Worm (Caenorhabditis elegans) whole organism, late embryonic: ENCODE measurements around the gene arid-1.

Experiments used
- C08G9.2 ChIP-seq: sonication (generic microtip); optimal IDR thresholded peaks from 2 replicates; lab custom pipeline; 2016; ENCODE audit warnings: mild to moderate bottlenecking, missing genetic modification characterization, moderate library complexity, missing compliant biosample characterization
- C38D4.7 ChIP-seq: fragments of 200-800 bp; sonication (Bioruptor generic); optimal IDR thresholded peaks from 2 replicates; lab custom pipeline; 2018; ENCODE audit warnings: mild to moderate bottlenecking, missing genetic modification characterization, moderate library complexity, missing compliant biosample characterization
- T23F11.4 ChIP-seq: fragments of 200-800 bp; sonication (Bioruptor generic); optimal IDR thresholded peaks from 2 replicates; lab custom pipeline; 2018; ENCODE audit warnings: mild to moderate bottlenecking, missing genetic modification characterization, missing compliant biosample characterization
- Y22D7AL.16 ChIP-seq: sonication (generic microtip); optimal IDR thresholded peaks from 2 replicates; lab custom pipeline; 2016; ENCODE audit warnings: missing genetic modification characterization, missing compliant biosample characterization
- ahr-1 ChIP-seq: sonication (generic microtip); optimal IDR thresholded peaks from 2 replicates; lab custom pipeline; 2016; ENCODE audit warnings: missing genetic modification characterization, missing compliant biosample characterization
- ceh-18 ChIP-seq: sonication (generic microtip); optimal IDR thresholded peaks from 2 replicates; lab custom pipeline; 2016; ENCODE audit warnings: missing genetic modification characterization, missing compliant biosample characterization
- ceh-19 ChIP-seq: fragments of 200-800 bp; sonication (Bioruptor generic); optimal IDR thresholded peaks from 2 replicates; lab custom pipeline; 2018; ENCODE audit warnings: mild to moderate bottlenecking, missing genetic modification characterization, missing compliant biosample characterization
- ceh-22 ChIP-seq: sonication (generic microtip); optimal IDR thresholded peaks from 2 replicates; lab custom pipeline; 2017; ENCODE audit warnings: missing biosample characterization, missing genetic modification characterization
- ceh-30 ChIP-seq: fragments of 150-350 bp; optimal IDR thresholded peaks from 2 replicates; lab custom pipeline; 2014; ENCODE audit warnings: missing biosample characterization, missing genetic modification characterization
- ceh-31 ChIP-seq: sonication (generic microtip); optimal IDR thresholded peaks from 2 replicates; lab custom pipeline; 2016; ENCODE audit warnings: missing genetic modification characterization, missing compliant biosample characterization
- ceh-48 ChIP-seq: sonication (generic microtip); optimal IDR thresholded peaks from 2 replicates; lab custom pipeline; 2016; ENCODE audit warnings: missing genetic modification characterization, inconsistent platforms, missing compliant biosample characterization
- che-1 ChIP-seq: sonication (generic microtip); optimal IDR thresholded peaks from 2 replicates; lab custom pipeline; 2016; ENCODE audit warnings: mild to moderate bottlenecking, missing genetic modification characterization, missing compliant biosample characterization
- dmd-4 ChIP-seq: sonication (generic microtip); optimal IDR thresholded peaks from 2 replicates; lab custom pipeline; 2016; ENCODE audit warnings: borderline replicate concordance, missing genetic modification characterization, missing compliant biosample characterization
- dve-1 ChIP-seq: sonication (generic microtip); optimal IDR thresholded peaks from 2 replicates; lab custom pipeline; 2017; ENCODE audit warnings: antibody characterized with exemption, mild to moderate bottlenecking, missing genetic modification characterization, missing compliant biosample characterization
- elt-2 ChIP-seq: sonication (generic microtip); optimal IDR thresholded peaks from 2 replicates; lab custom pipeline; 2016; ENCODE audit warnings: missing genetic modification reagents, missing genetic modification characterization, missing compliant biosample characterization
- eyg-1 ChIP-seq: sonication (generic microtip); optimal IDR thresholded peaks from 2 replicates; lab custom pipeline; 2016; ENCODE audit warnings: missing genotype, missing genetic modification characterization, missing compliant biosample characterization
- hlh-15 ChIP-seq: sonication (generic microtip); optimal IDR thresholded peaks from 2 replicates; lab custom pipeline; 2016; ENCODE audit warnings: missing genetic modification characterization, missing compliant biosample characterization
- hlh-6 ChIP-seq: sonication (generic microtip); optimal IDR thresholded peaks from 2 replicates; lab custom pipeline; 2016; ENCODE audit warnings: missing genotype, missing genetic modification characterization, missing compliant biosample characterization
- hlh-8 ChIP-seq: sonication (generic microtip); optimal IDR thresholded peaks from 2 replicates; lab custom pipeline; 2016; ENCODE audit warnings: missing genotype, missing genetic modification characterization, missing compliant biosample characterization
- lim-6 ChIP-seq: sonication (generic microtip); optimal IDR thresholded peaks from 2 replicates; lab custom pipeline; 2016; ENCODE audit warnings: missing genetic modification characterization, missing compliant biosample characterization
- mec-3 ChIP-seq: sonication (generic microtip); optimal IDR thresholded peaks from 2 replicates; lab custom pipeline; 2016; ENCODE audit warnings: borderline replicate concordance, missing genetic modification characterization, missing compliant biosample characterization
- nfya-1 ChIP-seq: sonication (generic microtip); optimal IDR thresholded peaks from 2 replicates; lab custom pipeline; 2017; ENCODE audit warnings: missing genetic modification characterization, mild to moderate bottlenecking, missing compliant biosample characterization, antibody characterized with exemption, moderate library complexity
- npax-4 ChIP-seq: sonication (generic microtip); optimal IDR thresholded peaks from 2 replicates; lab custom pipeline; 2016; ENCODE audit warnings: missing genetic modification characterization, missing compliant biosample characterization
- pax-1 ChIP-seq: fragments of 150-350 bp; optimal IDR thresholded peaks from 2 replicates; lab custom pipeline; 2014; ENCODE audit warnings: missing biosample characterization, missing genetic modification characterization
- pha-2 ChIP-seq: sonication (generic microtip); optimal IDR thresholded peaks from 2 replicates; lab custom pipeline; 2017; ENCODE audit warnings: mild to moderate bottlenecking, missing genetic modification characterization, missing compliant biosample characterization
- pqm-1 ChIP-seq: sonication (generic microtip); optimal IDR thresholded peaks from 2 replicates; lab custom pipeline; 2016; ENCODE audit warnings: missing genetic modification characterization, missing compliant biosample characterization
- ref-2 ChIP-seq: sonication (generic microtip); optimal IDR thresholded peaks from 2 replicates; lab custom pipeline; 2016; ENCODE audit warnings: missing genetic modification characterization, missing compliant biosample characterization
- rnt-1 ChIP-seq: sonication (generic microtip); optimal IDR thresholded peaks from 2 replicates; lab custom pipeline; 2016; ENCODE audit warnings: missing genetic modification characterization, missing compliant biosample characterization
- sdc-2 ChIP-seq: sonication (generic microtip); optimal IDR thresholded peaks from 2 replicates; lab custom pipeline; 2016; ENCODE audit warnings: missing genotype, missing genetic modification characterization, missing compliant biosample characterization
- sox-2 ChIP-seq: fragments of 200-800 bp; sonication (Bioruptor generic); IDR thresholded peaks from 2 replicates; pipeline ENCODE4 v1.3.6; 2022; ENCODE audit warnings: missing genetic modification reagents, missing genetic modification characterization, missing compliant biosample characterization
- tbx-2 ChIP-seq: sonication (generic microtip); optimal IDR thresholded peaks from 2 replicates; lab custom pipeline; 2016; ENCODE audit warnings: missing genetic modification characterization, missing compliant biosample characterization
- ttx-3 ChIP-seq: sonication (generic microtip); optimal IDR thresholded peaks from 2 replicates; lab custom pipeline; 2016; ENCODE audit warnings: missing genetic modification reagents, missing genetic modification characterization, missing compliant biosample characterization
- unc-3 ChIP-seq, 2 experiments: fragments of 200-800 bp in 1 of 2; sonication (Bioruptor generic) in 1 of 2; sonication (generic microtip) in 1 of 2; conservative IDR thresholded peaks in 1 of 2; optimal IDR thresholded peaks in 1 of 2; 2 replicates each; pipeline versions ENCODE4 v1.3.6 to Lab custom; 2016 to 2022; ENCODE audit warnings: missing compliant biosample characterization in 2 of 2, missing genetic modification characterization in 2 of 2, missing genetic modification reagents in 1 of 2
- unc-42 ChIP-seq: sonication (generic microtip); optimal IDR thresholded peaks from 2 replicates; lab custom pipeline; 2016; ENCODE audit warnings: missing genotype, missing genetic modification characterization, missing compliant biosample characterization
- unc-55 ChIP-seq: sonication (generic microtip); optimal IDR thresholded peaks from 2 replicates; lab custom pipeline; 2017; ENCODE audit warnings: missing biosample characterization, missing genetic modification reagents, missing genetic modification characterization
- unc-86 ChIP-seq: sonication (generic microtip); optimal IDR thresholded peaks from 2 replicates; lab custom pipeline; 2016; ENCODE audit warnings: missing genetic modification characterization, missing compliant biosample characterization
- ztf-16 ChIP-seq: sonication (generic microtip); optimal IDR thresholded peaks from 2 replicates; lab custom pipeline; 2017; ENCODE audit warnings: missing genetic modification characterization, missing compliant biosample characterization

Gene arid-1

ce11 chrV:156044-156869 is 29.7 kb upstream of the arid-1 start, which contains the start of gene ttb-1 (continued):
- no peak for TF ChIP-seq ceh-19 (GFP tag; lab: Kevin White, UChicago)
- TF ChIP-seq C08G9.2 (tag; lab: Kevin White, UChicago), result peak; percentile 83
- no peak for TF ChIP-seq lim-6 (tag; lab: Kevin White, UChicago)
- no peak for TF ChIP-seq nfya-1
- no peak for TF ChIP-seq Y22D7AL.16 (tag; lab: Kevin White, UChicago)
- no peak for TF ChIP-seq dmd-4
- TF ChIP-seq T23F11.4 (GFP tag; lab: Kevin White, UChicago), result no peak
- peak; percentile 19 for TF ChIP-seq tbx-2 (tag; lab: Kevin White, UChicago)
- no peak for TF ChIP-seq C38D4.7 (GFP tag; lab: Kevin White, UChicago)
- TF ChIP-seq unc-42, result peak; percentile 39
- no peak for TF ChIP-seq ceh-48 (tag; lab: Kevin White, UChicago)
- TF ChIP-seq ceh-18 (tag; lab: Kevin White, UChicago), result no peak
- TF ChIP-seq mec-3 (tag; lab: Kevin White, UChicago), result peak; percentile 1
- TF ChIP-seq ztf-16 (tag; lab: Kevin White, UChicago), result peak; percentile 18
- no peak for TF ChIP-seq sox-2 (GFP tag; lab: Robert Waterston, UW)
- no peak for TF ChIP-seq che-1 (tag; lab: Kevin White, UChicago)
- peak; percentile 14 for TF ChIP-seq hlh-8 (tag; lab: Kevin White, UChicago)
- peak; percentile 8 for TF ChIP-seq rnt-1 (tag; lab: Kevin White, UChicago)
- TF ChIP-seq ahr-1, result no peak
- peak; percentile 74 for TF ChIP-seq ceh-31 (tag; lab: Kevin White, UChicago)
- no peak for TF ChIP-seq pqm-1
- no peak for TF ChIP-seq unc-3 (GFP tag; conservative IDR thresholded peaks at IDR 0.05; lab: Robert Waterston, UW)
- no peak for TF ChIP-seq unc-3 (tag; optimal IDR thresholded peaks at IDR 0.05; lab: Kevin White, UChicago)

- TF ChIP-seq elt-2 (no peak), dve-1 (tag; lab: Kevin White, UChicago) (no peak), rnt-1 (tag; lab: Kevin White, UChicago) (no peak), npax-4 (tag; lab: Kevin White, UChicago) (no peak), sdc-2 (no peak), unc-42 (no peak), ceh-18 (tag; lab: Kevin White, UChicago) (no peak), eyg-1 (tag; lab: Kevin White, UChicago) (no peak), pax-1 (tag; lab: Kevin White, UChicago) (no peak), ceh-22 (no peak), pha-2 (no peak), ref-2 (tag; lab: Kevin White, UChicago) (no peak), ttx-3 (tag; lab: Kevin White, UChicago) (no peak), lim-6 (tag; lab: Kevin White, UChicago) (no peak), unc-86 (tag; lab: Kevin White, UChicago) (no peak), unc-55 (no peak), ceh-19 (GFP tag; lab: Kevin White, UChicago) (no peak), unc-3 (GFP tag; conservative IDR thresholded peaks at IDR 0.05; lab: Robert Waterston, UW) (no peak), unc-3 (tag; optimal IDR thresholded peaks at IDR 0.05; lab: Kevin White, UChicago) (no peak), hlh-15 (tag; lab: Kevin White, UChicago) (no peak), che-1 (tag; lab: Kevin White, UChicago) (no peak)
Observed at ce11 chrV:166687-167086, 19.3 kb upstream of the arid-1 start, which contains the start of gene Y108G3AL.2. Gene Y108G3AL.2 (plus strand): TSS chrV:166987.

DNA sequence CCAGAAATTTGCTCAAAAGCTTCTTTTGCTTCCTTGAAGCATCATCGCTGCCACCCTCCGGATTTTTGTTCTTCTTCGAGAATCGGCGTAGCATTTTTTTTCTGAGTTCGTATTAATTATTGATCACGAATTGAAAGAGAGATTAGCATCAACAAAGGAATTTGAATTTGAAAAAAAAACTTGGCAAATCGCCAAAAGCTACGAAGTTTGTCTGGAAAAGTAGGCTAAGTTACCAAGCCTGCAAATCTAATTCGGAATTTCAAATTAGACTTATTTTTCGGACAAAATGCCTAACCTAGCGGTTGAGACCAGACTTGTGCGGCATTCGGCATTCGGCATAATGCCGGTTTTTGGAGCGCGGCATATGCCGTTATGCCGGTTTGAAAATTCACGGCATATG is 13.9 kb upstream of the arid-1 start, which contains the start of gene cfap-36:
Gene cfap-36 (minus strand): TSS at position 101 of the 400 bp plus-strand sequence.
- TF ChIP-seq ceh-30, result no peak
- TF ChIP-seq hlh-6 (tag; lab: Kevin White, UChicago), result no peak
